Fruit fly (Drosophila melanogaster) whole organism, pupa: Measurements from ENCODE around the gene Nhe3.

Experiments
- CG10348 ChIP-seq: fragments of 200-800 bp; sonication (Bioruptor generic); IDR thresholded peaks from 2 replicates; pipeline ENCODE4 v1.3.6; 2022; ENCODE audit warnings: missing biosample characterization, missing genetic modification characterization
- CG12605 ChIP-seq: fragments of 200-800 bp; sonication (Bioruptor generic); IDR thresholded peaks from 2 replicates; pipeline ENCODE4 v1.3.6; 2022; ENCODE audit warnings: missing biosample characterization, missing genetic modification characterization
- CG13204 ChIP-seq: fragments of 200-800 bp; sonication (Bioruptor generic); optimal IDR thresholded peaks from 2 replicates; lab custom pipeline; 2018; ENCODE audit warnings: missing biosample characterization, mild to moderate bottlenecking, missing genetic modification characterization, moderate library complexity
- CG14655 ChIP-seq: fragments of 200-800 bp; sonication (Bioruptor generic); optimal IDR thresholded peaks from 3 replicates; lab custom pipeline; 2017; ENCODE audit warnings: mild to moderate bottlenecking, missing biosample characterization, missing genetic modification reagents, missing genetic modification characterization
- CG15710 ChIP-seq: fragments of 200-800 bp; sonication (Bioruptor generic); optimal IDR thresholded peaks from 2 replicates; lab custom pipeline; 2018; ENCODE audit warnings: missing biosample characterization, mild to moderate bottlenecking, missing genetic modification characterization, moderate library complexity
- CG17806 ChIP-seq: fragments of 200-800 bp; sonication (Bioruptor generic); optimal IDR thresholded peaks from 2 replicates; lab custom pipeline; 2018; ENCODE audit warnings: missing biosample characterization, mild to moderate bottlenecking, missing genetic modification characterization, moderate library complexity
- CG32121 ChIP-seq: fragments of 200-800 bp; sonication (Bioruptor generic); IDR thresholded peaks from 2 replicates; pipeline ENCODE4 v1.3.6; 2022; ENCODE audit warnings: missing biosample characterization, missing genetic modification characterization
- CG34367 ChIP-seq: fragments of 200-800 bp; sonication (Bioruptor generic); optimal IDR thresholded peaks from 2 replicates; lab custom pipeline; 2018; ENCODE audit warnings: missing biosample characterization, mild to moderate bottlenecking, missing genetic modification characterization
- CG4496 ChIP-seq: fragments of 200-800 bp; sonication (Bioruptor generic); IDR thresholded peaks from 3 replicates; pipeline ENCODE4 v1.3.6; 2022; ENCODE audit warnings: missing biosample characterization, missing genetic modification characterization
- CG8159 ChIP-seq: fragments of 200-800 bp; sonication (Bioruptor generic); optimal IDR thresholded peaks from 3 replicates; lab custom pipeline; 2018; ENCODE audit warnings: missing biosample characterization, mild to moderate bottlenecking, missing genetic modification characterization, moderate library complexity
- CG8301 ChIP-seq: fragments of 200-800 bp; sonication (Bioruptor generic); optimal IDR thresholded peaks from 2 replicates; lab custom pipeline; 2018; ENCODE audit warnings: missing biosample characterization, mild to moderate bottlenecking, missing genetic modification characterization
- CG9948 ChIP-seq: fragments of 200-800 bp; sonication (Bioruptor generic); optimal IDR thresholded peaks from 2 replicates; lab custom pipeline; 2018; ENCODE audit warnings: missing biosample characterization, mild to moderate bottlenecking, missing genetic modification characterization, moderate library complexity
- D1 ChIP-seq: fragments of 200-800 bp; sonication (Bioruptor generic); optimal IDR thresholded peaks from 2 replicates; lab custom pipeline; 2018; ENCODE audit warnings: missing biosample characterization, mild to moderate bottlenecking, missing genetic modification characterization, moderate library complexity
- EcR ChIP-seq: fragments of 200-800 bp; sonication (Bioruptor generic); optimal IDR thresholded peaks from 3 replicates; lab custom pipeline; 2019; ENCODE audit warnings: missing biosample characterization, missing genetic modification characterization, mild to moderate bottlenecking, moderate library complexity, missing genetic modification reagents
- Ets98B ChIP-seq: fragments of 200-800 bp; sonication (Bioruptor generic); IDR thresholded peaks from 2 replicates; pipeline ENCODE4 v1.3.6; 2022; ENCODE audit warnings: missing biosample characterization, missing genetic modification characterization
- Pif1A ChIP-seq: fragments of 200-800 bp; sonication (Bioruptor generic); optimal IDR thresholded peaks from 3 replicates; lab custom pipeline; 2016; ENCODE audit warnings: missing biosample characterization, missing genetic modification characterization
- Pif1B ChIP-seq: fragments of 200-800 bp; sonication (Bioruptor generic); optimal IDR thresholded peaks from 3 replicates; lab custom pipeline; 2016; ENCODE audit warnings: missing biosample characterization, missing genetic modification characterization
- Snoo ChIP-seq: fragments of 200-800 bp; sonication (Bioruptor generic); optimal IDR thresholded peaks from 3 replicates; lab custom pipeline; 2017; ENCODE audit warnings: missing biosample characterization, mild to moderate bottlenecking, missing genetic modification characterization, inconsistent platforms
- fd96Ca ChIP-seq: fragments of 200-800 bp; sonication (Bioruptor generic); IDR thresholded peaks from 3 replicates; pipeline ENCODE4 v1.3.6; 2022; ENCODE audit warnings: missing biosample characterization, missing genetic modification characterization
- gl ChIP-seq: fragments of 200-800 bp; sonication (Bioruptor generic); optimal IDR thresholded peaks from 2 replicates; lab custom pipeline; 2018; ENCODE audit warnings: missing biosample characterization, mild to moderate bottlenecking, missing genetic modification characterization
- rn ChIP-seq: fragments of 200-800 bp; sonication (Bioruptor generic); IDR thresholded peaks from 2 replicates; pipeline ENCODE4 v1.3.6; 2022; ENCODE audit warnings: missing biosample characterization, missing genetic modification characterization

The Nhe3 gene

dm6 chr2L:6683992-6684882 is at the start of gene Nhe3:
TSS of gene Nhe3 (minus strand) at chr2L:6684364.
- TF ChIP-seq CG13204 (GFP tag; lab: Kevin White, UChicago) (no peak), fd96Ca (peak; percentile 78), CG9948 (tag; lab: Kevin White, UChicago) (no peak), CG8159 (tag; lab: Kevin White, UChicago) (no peak), Snoo (tag; lab: Kevin White, UChicago) (peak; percentile 79), CG32121 (GFP tag; lab: Robert Waterston, UW) (peak; percentile 68), CG34367 (no peak), CG4496 (peak; percentile 77), CG10348 (GFP tag; lab: Robert Waterston, UW) (no peak), CG12605 (GFP tag; lab: Robert Waterston, UW) (peak; percentile 55; the same call in 1 of the 2 replicates), CG17806 (tag; lab: Kevin White, UChicago) (peak; percentile 54), Pif1B (GFP tag; lab: Kevin White, UChicago) (peak; percentile 21), CG8301 (tag; lab: Kevin White, UChicago) (no peak), CG15710 (tag; lab: Kevin White, UChicago) (peak; percentile 65), Pif1A (GFP tag; lab: Kevin White, UChicago) (peak; percentile 34), rn (GFP tag; lab: Robert Waterston, UW) (peak; percentile 19; the same call in 1 of the 2 replicates), Ets98B (GFP tag; lab: Robert Waterston, UW) (peak; percentile 70), gl (tag; lab: Kevin White, UChicago) (no peak), CG14655 (GFP tag; lab: Kevin White, UChicago) (no peak), EcR (GFP tag; lab: Kevin White, UChicago) (no peak), D1 (tag; lab: Kevin White, UChicago) (no peak)

- TF ChIP-seq CG13204 (GFP tag; lab: Kevin White, UChicago) (no peak), CG8159 (tag; lab: Kevin White, UChicago) (no peak), CG8301 (tag; lab: Kevin White, UChicago) (no peak), D1 (tag; lab: Kevin White, UChicago) (no peak), CG32121 (GFP tag; lab: Robert Waterston, UW) (no peak), fd96Ca (no peak), CG12605 (GFP tag; lab: Robert Waterston, UW) (no peak), Ets98B (GFP tag; lab: Robert Waterston, UW) (no peak), gl (tag; lab: Kevin White, UChicago) (no peak), Pif1A (GFP tag; lab: Kevin White, UChicago) (no peak), Snoo (tag; lab: Kevin White, UChicago) (no peak), CG4496 (no peak), EcR (GFP tag; lab: Kevin White, UChicago) (no peak), CG17806 (tag; lab: Kevin White, UChicago) (no peak), CG9948 (tag; lab: Kevin White, UChicago) (no peak)
- TF ChIP-seq, all 21 proteins: peak for 0
Observed at dm6 chr2L:6732566-6732965, 48.4 kb upstream of the Nhe3 start, which contains the start of gene TTLL3B. TSS of gene TTLL3B (plus strand) at chr2L:6732866.

DNA sequence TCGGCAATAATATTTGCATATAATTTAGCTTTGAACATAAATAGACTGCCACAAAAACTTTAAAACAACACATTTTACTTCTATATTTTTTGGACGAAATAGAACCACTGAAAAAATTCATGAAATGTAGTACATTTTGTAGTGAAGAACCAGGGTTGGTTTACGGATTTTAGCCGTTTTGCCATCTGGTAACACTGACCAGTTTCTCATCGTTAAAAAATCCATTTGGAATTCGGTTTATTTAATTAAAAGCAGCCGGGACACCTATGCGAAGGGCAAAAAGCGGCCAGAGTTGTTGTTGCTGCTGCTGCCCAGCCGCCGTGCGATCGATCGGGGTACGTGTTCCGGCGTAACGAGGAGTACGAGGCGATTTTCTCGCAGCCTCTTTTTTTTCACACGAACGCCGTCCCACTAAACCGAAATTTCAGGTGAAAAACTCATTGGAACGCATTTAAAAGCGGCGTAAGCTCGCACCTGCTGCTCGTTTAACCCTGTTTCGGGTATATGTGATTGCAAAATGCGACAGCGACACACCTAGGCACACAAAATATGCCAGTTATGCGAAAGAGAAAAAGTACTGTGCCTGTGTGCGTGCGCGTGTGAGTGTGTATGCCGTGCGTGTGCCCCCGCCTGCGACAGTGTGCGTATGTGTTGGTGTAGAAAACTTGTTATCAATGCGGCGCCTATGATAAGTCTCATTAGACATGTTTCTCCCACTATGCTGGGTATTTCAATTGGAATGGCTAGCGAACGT is 39.8 kb upstream of the Nhe3 start, which contains the start of gene Liprin-alpha:
Liprin-alpha (plus strand) TSS at position 154 of the 754 bp plus-strand sequence.
- TF ChIP-seq Pif1A (GFP tag; lab: Kevin White, UChicago) (no peak), fd96Ca (peak; percentile 43; the same call in 1 of the 3 replicates)

- TF ChIP-seq Pif1B (GFP tag; lab: Kevin White, UChicago): no peak
- TF ChIP-seq CG15710 (tag; lab: Kevin White, UChicago): peak; percentile 10
- no peak for TF ChIP-seq D1 (tag; lab: Kevin White, UChicago)
- TF ChIP-seq rn (GFP tag; lab: Robert Waterston, UW): no peak
- no peak for TF ChIP-seq fd96Ca
- TF ChIP-seq CG8159 (tag; lab: Kevin White, UChicago): no peak
- TF ChIP-seq CG4496: peak; percentile 49; the same call in 1 of the 3 replicates
- TF ChIP-seq gl (tag; lab: Kevin White, UChicago): no peak
- TF ChIP-seq CG32121 (GFP tag; lab: Robert Waterston, UW): peak; percentile 14; the same call in 1 of the 2 replicates
- no peak for TF ChIP-seq CG14655 (GFP tag; lab: Kevin White, UChicago)
- no peak for TF ChIP-seq Pif1A (GFP tag; lab: Kevin White, UChicago)
- TF ChIP-seq Ets98B (GFP tag; lab: Robert Waterston, UW): no peak
- TF ChIP-seq CG12605 (GFP tag; lab: Robert Waterston, UW): no peak
- TF ChIP-seq EcR (GFP tag; lab: Kevin White, UChicago): peak; percentile 9
- no peak for TF ChIP-seq CG34367
- no peak for TF ChIP-seq Snoo (tag; lab: Kevin White, UChicago)
- no peak for TF ChIP-seq CG17806 (tag; lab: Kevin White, UChicago)
- TF ChIP-seq CG9948 (tag; lab: Kevin White, UChicago): no peak
- TF ChIP-seq CG13204 (GFP tag; lab: Kevin White, UChicago): no peak
- TF ChIP-seq CG10348 (GFP tag; lab: Robert Waterston, UW): no peak
- TF ChIP-seq CG8301 (tag; lab: Kevin White, UChicago): no peak
Observed at dm6 chr2L:6722822-6723749, 38.9 kb upstream of the Nhe3 start, which contains the start of gene homer. TSS of gene homer (minus strand) at chr2L:6723359.
